Worm (Caenorhabditis elegans) whole organism, early embryonic: ENCODE measurements around the gene H11E01.3.

Experiments
- aly-1 ChIP-seq: sonication (generic microtip); optimal IDR thresholded peaks from 2 replicates; lab custom pipeline; 2016; ENCODE audit warnings: missing genetic modification characterization, missing compliant biosample characterization
- ama-1 ChIP-seq: fragments of 150-350 bp; optimal IDR thresholded peaks from 2 replicates; lab custom pipeline; 2014
- ceh-36 ChIP-seq: sonication (generic microtip); optimal IDR thresholded peaks from 2 replicates; lab custom pipeline; 2016; ENCODE audit warnings: missing genetic modification characterization, inconsistent platforms, missing compliant biosample characterization
- flt-1 ChIP-seq: fragments of 200-800 bp; sonication (Bioruptor generic); IDR thresholded peaks from 2 replicates; pipeline ENCODE4 v1.3.6; 2022; ENCODE audit warnings: missing genetic modification characterization, missing compliant biosample characterization
- sea-1 ChIP-seq: fragments of 200-800 bp; sonication (Bioruptor generic); conservative IDR thresholded peaks from 2 replicates; pipeline ENCODE4 v1.3.6; 2022; ENCODE audit warnings: missing genetic modification characterization, missing compliant biosample characterization
- tbx-37 ChIP-seq: fragments of 200-800 bp; sonication (Bioruptor generic); conservative IDR thresholded peaks from 2 replicates; pipeline ENCODE4 v1.3.6; 2022; ENCODE audit warnings: missing genetic modification reagents, missing genetic modification characterization, missing compliant biosample characterization

- TF ChIP-seq aly-1 (tag; lab: Kevin White, UChicago) (no peak), ama-1 (lab: Kevin White, UChicago) (no peak), ceh-36 (no peak), flt-1 (GFP tag; lab: Robert Waterston, UW) (no peak), sea-1 (GFP tag; lab: Robert Waterston, UW) (no peak), tbx-37 (no peak)
Measured at ce11 chrX:1601563-1601962, 3.1 kb upstream of the H11E01.3 start.
